Fruit fly (Drosophila melanogaster) whole organism, embryonic: ENCODE results near the gene CG32147.

Experiments
- Atf3 ChIP-seq: fragments of 200-800 bp; sonication (Bioruptor generic); optimal IDR thresholded peaks from 3 replicates; lab custom pipeline; 2016; ENCODE audit warnings: missing biosample characterization, missing genetic modification characterization
- CG10431 ChIP-seq: fragments of 200-800 bp; sonication (Bioruptor generic); optimal IDR thresholded peaks from 3 replicates; lab custom pipeline; 2018; ENCODE audit warnings: missing biosample characterization, mild to moderate bottlenecking, missing genetic modification characterization
- CG10654 ChIP-seq: fragments of 200-800 bp; sonication (Bioruptor generic); optimal IDR thresholded peaks from 2 replicates; lab custom pipeline; 2016; ENCODE audit warnings: missing biosample characterization, missing genetic modification characterization
- CG12391 ChIP-seq: fragments of 200-800 bp; sonication (Bioruptor generic); optimal IDR thresholded peaks from 3 replicates; lab custom pipeline; 2018; ENCODE audit warnings: missing biosample characterization, mild to moderate bottlenecking, missing genetic modification characterization, moderate library complexity
- CG13287 ChIP-seq: fragments of 200-800 bp; sonication (Bioruptor generic); IDR thresholded peaks from 2 replicates; pipeline ENCODE4 v1.3.6; 2022; ENCODE audit warnings: missing biosample characterization, missing genetic modification characterization; ENCODE audit not compliant: partially characterized antibody
- CG14441 ChIP-seq: fragments of 200-800 bp; sonication (Bioruptor generic); IDR thresholded peaks from 2 replicates; pipeline ENCODE4 v1.3.6; 2022; ENCODE audit warnings: missing biosample characterization, missing genetic modification characterization
- CG14860 ChIP-seq: fragments of 200-800 bp; sonication (Bioruptor generic); IDR thresholded peaks from 3 replicates; pipeline ENCODE4 v1.3.6; 2022; ENCODE audit warnings: missing biosample characterization, missing genetic modification characterization; ENCODE audit not compliant: partially characterized antibody
- CG15269 ChIP-seq: fragments of 200-800 bp; sonication (Bioruptor generic); optimal IDR thresholded peaks from 2 replicates; lab custom pipeline; 2018; ENCODE audit warnings: missing biosample characterization, mild to moderate bottlenecking, missing genetic modification characterization, moderate library complexity
- CG15601 ChIP-seq: fragments of 200-800 bp; sonication (Bioruptor generic); optimal IDR thresholded peaks from 3 replicates; lab custom pipeline; 2019; ENCODE audit warnings: missing biosample characterization, mild to moderate bottlenecking, missing genetic modification characterization, moderate library complexity
- CG16779 ChIP-seq: fragments of 200-800 bp; sonication (Bioruptor generic); IDR thresholded peaks from 2 replicates; pipeline ENCODE4 v1.3.6; 2022; ENCODE audit warnings: missing biosample characterization, missing genetic modification characterization
- CG16813 ChIP-seq: fragments of 200-800 bp; sonication (Bioruptor generic); IDR thresholded peaks from 3 replicates; pipeline ENCODE4 v1.3.6; 2022; ENCODE audit warnings: missing biosample characterization, missing genetic modification characterization; ENCODE audit not compliant: partially characterized antibody
- CG17361 ChIP-seq: fragments of 200-800 bp; sonication (Bioruptor generic); IDR thresholded peaks from 3 replicates; pipeline ENCODE4 v1.3.6; 2022; ENCODE audit warnings: missing biosample characterization, missing genetic modification characterization
- CG17568 ChIP-seq: fragments of 200-800 bp; sonication (Bioruptor generic); optimal IDR thresholded peaks from 2 replicates; lab custom pipeline; 2018; ENCODE audit warnings: missing biosample characterization, mild to moderate bottlenecking, missing genetic modification characterization, moderate library complexity
- CG2889 ChIP-seq: fragments of 200-800 bp; sonication (Bioruptor generic); IDR thresholded peaks from 3 replicates; pipeline ENCODE4 v1.3.6; 2022; ENCODE audit warnings: missing biosample characterization, missing genetic modification characterization
- CG31388 ChIP-seq: fragments of 200-800 bp; sonication (Bioruptor generic); optimal IDR thresholded peaks from 2 replicates; lab custom pipeline; 2016; ENCODE audit warnings: missing biosample characterization, missing genetic modification characterization
- CG33213 ChIP-seq: fragments of 200-800 bp; sonication (Bioruptor generic); optimal IDR thresholded peaks from 3 replicates; lab custom pipeline; 2016; ENCODE audit warnings: missing biosample characterization, missing genetic modification characterization
- CG34224 ChIP-seq: fragments of 200-800 bp; sonication (Bioruptor generic); IDR thresholded peaks from 3 replicates; pipeline ENCODE4 v1.3.6; 2022; ENCODE audit warnings: missing biosample characterization, missing genetic modification characterization; ENCODE audit not compliant: partially characterized antibody
- CG43689 ChIP-seq: fragments of 200-800 bp; sonication (Bioruptor generic); IDR thresholded peaks from 2 replicates; pipeline ENCODE4 v1.3.6; 2022; ENCODE audit warnings: missing biosample characterization, missing genetic modification characterization
- CG4854 ChIP-seq: fragments of 200-800 bp; sonication (Bioruptor generic); optimal IDR thresholded peaks from 2 replicates; lab custom pipeline; 2016; ENCODE audit warnings: missing biosample characterization, missing genetic modification characterization, inconsistent platforms
- CG6254 ChIP-seq: fragments of 200-800 bp; sonication (Bioruptor generic); optimal IDR thresholded peaks from 3 replicates; lab custom pipeline; 2017; ENCODE audit warnings: mild to moderate bottlenecking, missing biosample characterization, missing genetic modification reagents, missing genetic modification characterization
- CG7987 ChIP-seq: fragments of 200-800 bp; sonication (Bioruptor generic); optimal IDR thresholded peaks from 2 replicates; lab custom pipeline; 2018; ENCODE audit warnings: missing biosample characterization, mild to moderate bottlenecking, missing genetic modification characterization, moderate library complexity
- CHES-1-like ChIP-seq: fragments of 200-800 bp; sonication (Bioruptor generic); optimal IDR thresholded peaks from 2 replicates; lab custom pipeline; 2016; ENCODE audit warnings: missing biosample characterization, missing genetic modification characterization
- Deaf1 ChIP-seq: fragments of 200-800 bp; optimal IDR thresholded peaks from 3 replicates; lab custom pipeline; 2019; ENCODE audit warnings: missing biosample characterization, mild to moderate bottlenecking, missing genetic modification characterization, moderate library complexity
- Dp ChIP-seq: fragments of 200-800 bp; sonication (Bioruptor generic); optimal IDR thresholded peaks from 2 replicates; lab custom pipeline; 2018; ENCODE audit warnings: missing biosample characterization, mild to moderate bottlenecking, missing genetic modification characterization, moderate library complexity
- Dref ChIP-seq: fragments of 200-800 bp; sonication (Bioruptor generic); IDR thresholded peaks from 2 replicates; pipeline ENCODE4 v1.3.6; 2022; ENCODE audit warnings: missing biosample characterization, missing genetic modification characterization
- Med ChIP-seq: fragments of 200-800 bp; sonication (Bioruptor generic); peaks from one replicate; lab custom pipeline; 2016; ENCODE audit warnings: missing biosample characterization, missing genetic modification characterization, mild to moderate bottlenecking, inconsistent platforms, moderate library complexity
- NK7.1 ChIP-seq: fragments of 200-800 bp; sonication (Bioruptor generic); optimal IDR thresholded peaks from 3 replicates; lab custom pipeline; 2016; ENCODE audit warnings: missing biosample characterization, missing genetic modification characterization
- Nf-YC ChIP-seq: fragments of 200-800 bp; optimal IDR thresholded peaks from 3 replicates; lab custom pipeline; 2019; ENCODE audit warnings: missing biosample characterization, mild to moderate bottlenecking, missing genetic modification characterization, moderate library complexity
- Scr ChIP-seq: fragments of 200-800 bp; sonication (Bioruptor generic); IDR thresholded peaks from 2 replicates; pipeline ENCODE4 v1.3.6; 2022; ENCODE audit warnings: missing biosample characterization, missing genetic modification characterization; ENCODE audit not compliant: partially characterized antibody
- Spps ChIP-seq: fragments of 200-800 bp; sonication (Bioruptor generic); optimal IDR thresholded peaks from 2 replicates; lab custom pipeline; 2018; ENCODE audit warnings: missing biosample characterization, mild to moderate bottlenecking, missing genetic modification characterization
- Ssrp ChIP-seq: fragments of 200-800 bp; sonication (Bioruptor generic); optimal IDR thresholded peaks from 2 replicates; lab custom pipeline; 2018; ENCODE audit warnings: missing biosample characterization, mild to moderate bottlenecking, missing genetic modification characterization, moderate library complexity
- Stat92E ChIP-seq, 3 experiments: fragments of >200 bp in 2 of 3; fragments of 200-800 bp in 1 of 3; sonication (Bioruptor generic) in 1 of 3; optimal IDR thresholded peaks; 2 replicates each; lab custom pipeline; 2017 to 2019; ENCODE audit warnings: missing biosample characterization in 3 of 3, missing genetic modification characterization in 3 of 3, mild to moderate bottlenecking in 1 of 3, moderate library complexity in 1 of 3
- ato ChIP-seq: fragments of 200-800 bp; sonication (Bioruptor generic); IDR thresholded peaks from 2 replicates; pipeline ENCODE4 v1.3.6; 2022; ENCODE audit warnings: missing biosample characterization, missing genetic modification characterization; ENCODE audit not compliant: partially characterized antibody
- bcd ChIP-seq: fragments of 200-800 bp; sonication (Bioruptor generic); optimal IDR thresholded peaks from 2 replicates; lab custom pipeline; 2017; ENCODE audit warnings: missing biosample characterization, mild to moderate bottlenecking, missing genetic modification characterization
- bsh ChIP-seq, 2 experiments: fragments of 200-800 bp; sonication (Bioruptor generic); optimal IDR thresholded peaks; 2 replicates each; lab custom pipeline; 2017 to 2018; ENCODE audit warnings: mild to moderate bottlenecking in 2 of 2, missing biosample characterization in 2 of 2, missing genetic modification characterization in 2 of 2, moderate library complexity in 1 of 2
- caup ChIP-seq: fragments of 200-800 bp; sonication (Bioruptor generic); optimal IDR thresholded peaks from 3 replicates; lab custom pipeline; 2017; ENCODE audit warnings: missing biosample characterization, mild to moderate bottlenecking, missing genetic modification characterization, moderate library complexity; ENCODE audit not compliant: severe bottlenecking
- chm ChIP-seq: fragments of 200-800 bp; sonication (Bioruptor generic); IDR thresholded peaks from 2 replicates; pipeline ENCODE4 v1.3.6; 2022; ENCODE audit warnings: missing biosample characterization, missing genetic modification characterization
- crc ChIP-seq: fragments of 200-800 bp; sonication (Bioruptor generic); optimal IDR thresholded peaks from 2 replicates; lab custom pipeline; 2016; ENCODE audit warnings: missing biosample characterization, missing genetic modification characterization
- crp ChIP-seq, 2 experiments: fragments of 200-800 bp; sonication (Bioruptor generic); optimal IDR thresholded peaks; 2 replicates in 1 of 2; 3 replicates in 1 of 2; lab custom pipeline; 2017; ENCODE audit warnings: missing biosample characterization in 2 of 2, missing genetic modification characterization in 2 of 2, mild to moderate bottlenecking in 1 of 2, moderate library complexity in 1 of 2
- dpn ChIP-seq, 2 experiments: fragments of 200-800 bp; sonication (Bioruptor generic); optimal IDR thresholded peaks; 3 replicates each; lab custom pipeline; 2016; ENCODE audit warnings: missing biosample characterization in 2 of 2, missing genetic modification characterization in 2 of 2
- gem ChIP-seq: fragments of 200-800 bp; sonication (Bioruptor generic); optimal IDR thresholded peaks from 2 replicates; lab custom pipeline; 2019; ENCODE audit warnings: missing biosample characterization, mild to moderate bottlenecking, missing genetic modification characterization, moderate library complexity
- grn ChIP-seq: fragments of 200-800 bp; sonication (Bioruptor generic); optimal IDR thresholded peaks from 3 replicates; lab custom pipeline; 2017; ENCODE audit warnings: missing biosample characterization, missing genetic modification characterization
- mld ChIP-seq: fragments of 200-800 bp; sonication (Bioruptor generic); IDR thresholded peaks from 3 replicates; pipeline ENCODE4 v1.3.6; 2022; ENCODE audit warnings: missing biosample characterization, missing genetic modification characterization; ENCODE audit not compliant: partially characterized antibody
- repo ChIP-seq: fragments of 200-800 bp; sonication (Bioruptor generic); optimal IDR thresholded peaks from 2 replicates; lab custom pipeline; 2016; ENCODE audit warnings: missing biosample characterization, missing genetic modification characterization
- tio ChIP-seq: fragments of 200-800 bp; sonication (Bioruptor generic); optimal IDR thresholded peaks from 2 replicates; lab custom pipeline; 2017; ENCODE audit warnings: missing biosample characterization, missing genetic modification characterization, inconsistent platforms
- tup ChIP-seq: fragments of 200-800 bp; sonication (Bioruptor generic); optimal IDR thresholded peaks from 2 replicates; lab custom pipeline; 2016; ENCODE audit warnings: missing biosample characterization, mild to moderate bottlenecking, missing genetic modification characterization, moderate library complexity
- twi ChIP-seq: fragments of 200-800 bp; optimal IDR thresholded peaks from 2 replicates; lab custom pipeline; 2019; ENCODE audit warnings: missing biosample characterization, mild to moderate bottlenecking, missing genetic modification characterization, moderate library complexity
- vfl ChIP-seq: fragments of 200-800 bp; sonication (Bioruptor generic); optimal IDR thresholded peaks from 2 replicates; lab custom pipeline; 2016; ENCODE audit warnings: missing biosample characterization, missing genetic modification characterization
- yki ChIP-seq: fragments of >200 bp; optimal IDR thresholded peaks from 3 replicates; lab custom pipeline; 2018

CG32147 gene

DNA sequence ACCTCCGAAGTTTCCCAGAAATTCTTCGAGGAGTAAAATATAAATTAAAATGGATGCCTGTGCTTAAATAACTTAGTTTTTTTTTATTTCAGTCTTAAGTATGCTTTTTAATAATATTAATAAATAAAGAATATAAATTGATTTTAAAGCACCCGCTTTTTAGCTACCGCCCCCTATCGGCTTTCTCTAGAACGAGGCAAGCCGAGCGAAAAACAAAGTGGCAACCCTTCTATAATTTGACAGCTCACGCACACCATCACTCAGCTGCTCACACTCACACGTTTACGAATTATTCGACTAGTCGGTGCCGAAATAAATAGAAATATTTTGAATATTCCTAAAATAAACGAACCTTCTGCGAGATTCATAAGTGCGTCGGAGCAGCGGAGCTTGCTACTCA is 17.7 kb upstream of the CG32147 start, which contains the start of gene CG6878 (continued):
- TF ChIP-seq vfl (GFP tag; lab: Kevin White, UChicago) (no peak), Stat92E (GFP tag; optimal IDR thresholded peaks at IDR 0.05; lab: Kevin White, UChicago) (peak in 1 of 3 experiments; percentile 18), bsh (GFP tag; optimal IDR thresholded peaks at IDR 0.05; lab: Kevin White, UChicago) (peak in 1 of 2 experiments; percentile 11), CG17361 (GFP tag; lab: Robert Waterston, UW) (no peak), twi (no peak), Ssrp (no peak), CG34224 (GFP tag; lab: Robert Waterston, UW) (0 out of 3 replicates have a peak, but pooled peaks have one; percentile 29), CHES-1-like (GFP tag; lab: Kevin White, UChicago) (peak; percentile 8), gem (tag; lab: Kevin White, UChicago) (peak; percentile 24), CG16813 (GFP tag; lab: Robert Waterston, UW) (peak; percentile 37; the same call in 1 of the 3 replicates), chm (no peak), CG7987 (GFP tag; lab: Kevin White, UChicago) (peak; percentile 56), crc (GFP tag; lab: Kevin White, UChicago) (no peak), yki (lab: Kevin White, UChicago) (no peak), Nf-YC (tag; lab: Kevin White, UChicago) (no peak), CG16779 (no peak), crp (GFP tag; optimal IDR thresholded peaks at IDR 0.05; lab: Kevin White, UChicago) (peak in 1 of 2 experiments; percentile 76), Spps (tag; lab: Kevin White, UChicago) (no peak), caup (GFP tag; lab: Kevin White, UChicago) (peak; percentile 43), Scr (GFP tag; lab: Robert Waterston, UW) (0 out of 2 replicates have a peak, but pooled peaks have one; percentile 23), NK7.1 (GFP tag; lab: Kevin White, UChicago) (no peak), CG33213 (GFP tag; lab: Kevin White, UChicago) (peak; percentile 11), dpn (GFP tag; optimal IDR thresholded peaks at IDR 0.05; lab: Kevin White, UChicago) (peak in 1 of 2 experiments; percentile 16), CG15601 (tag; lab: Kevin White, UChicago) (peak; percentile 37), CG10654 (GFP tag; lab: Kevin White, UChicago) (peak; percentile 8), tio (GFP tag; lab: Kevin White, UChicago) (no peak), CG6254 (GFP tag; lab: Kevin White, UChicago) (no peak), CG15269 (tag; lab: Kevin White, UChicago) (no peak), Deaf1 (no peak), CG10431 (GFP tag; lab: Kevin White, UChicago) (peak; percentile 36), tup (GFP tag; lab: Kevin White, UChicago) (no peak), CG13287 (GFP tag; lab: Robert Waterston, UW) (peak; percentile 46; the same call in 1 of the 2 replicates), CG31388 (GFP tag; lab: Kevin White, UChicago) (no peak), mld (no peak), CG14860 (GFP tag; lab: Robert Waterston, UW) (no peak), repo (no peak), Med (peak; percentile 84), Dp (GFP tag; lab: Kevin White, UChicago) (peak; percentile 95), Dref (0 out of 2 replicates have a peak, but pooled peaks have one; percentile 32), bcd (GFP tag; lab: Kevin White, UChicago) (peak; percentile 8), CG17568 (no peak), CG12391 (tag; lab: Kevin White, UChicago) (peak; percentile 29), CG43689 (GFP tag; lab: Robert Waterston, UW) (no peak), CG2889 (no peak), Atf3 (GFP tag; lab: Kevin White, UChicago) (no peak), CG4854 (no peak), CG14441 (GFP tag; lab: Robert Waterston, UW) (no peak), grn (no peak), ato (GFP tag; lab: Robert Waterston, UW) (peak; percentile 28; the same call in 1 of the 2 replicates)
